Worm (Caenorhabditis elegans) whole organism, L3 larva: Measurements from ENCODE around the gene srt-63.

Experiments used
- R02D3.7 ChIP-seq: fragments of 150-350 bp; optimal IDR thresholded peaks from 2 replicates; lab custom pipeline; 2014; ENCODE audit warnings: missing biosample characterization, missing genetic modification characterization
- ZK546.5 ChIP-seq: sonication (generic microtip); optimal IDR thresholded peaks from 2 replicates; lab custom pipeline; 2017; ENCODE audit warnings: missing biosample characterization, missing genetic modification characterization
- aly-2 ChIP-seq: fragments of 150-350 bp; optimal IDR thresholded peaks from 2 replicates; lab custom pipeline; 2014; ENCODE audit warnings: missing biosample characterization, missing genetic modification characterization
- ama-1 ChIP-seq: fragments of 150-350 bp; optimal IDR thresholded peaks from 2 replicates; lab custom pipeline; 2018
- ceh-16 ChIP-seq: sonication (generic microtip); optimal IDR thresholded peaks from 2 replicates; lab custom pipeline; 2017; ENCODE audit warnings: missing biosample characterization, missing genetic modification characterization
- ceh-82 ChIP-seq: fragments of 150-350 bp; optimal IDR thresholded peaks from 2 replicates; lab custom pipeline; 2014; ENCODE audit warnings: missing biosample characterization, missing genetic modification characterization
- daf-12 ChIP-seq: fragments of 150-350 bp; optimal IDR thresholded peaks from 2 replicates; lab custom pipeline; 2014; ENCODE audit warnings: missing biosample characterization, missing genetic modification reagents, missing genetic modification characterization
- egl-5 ChIP-seq: fragments of 150-350 bp; optimal IDR thresholded peaks from 2 replicates; lab custom pipeline; 2017; ENCODE audit warnings: missing biosample characterization, missing genetic modification reagents, missing genetic modification characterization, inconsistent platforms
- elt-1 ChIP-seq: fragments of 150-350 bp; optimal IDR thresholded peaks from 2 replicates; lab custom pipeline; 2014; ENCODE audit warnings: missing biosample characterization, missing genetic modification characterization
- elt-2 ChIP-seq: sonication (generic microtip); optimal IDR thresholded peaks from 2 replicates; lab custom pipeline; 2016; ENCODE audit warnings: missing genetic modification reagents, mild to moderate bottlenecking, missing genetic modification characterization, missing compliant biosample characterization
- eor-1 ChIP-seq, 2 experiments: fragments of 150-350 bp; optimal IDR thresholded peaks; 2 replicates each; lab custom pipeline; 2014 to 2018; ENCODE audit warnings: missing biosample characterization in 2 of 2, missing genetic modification characterization in 2 of 2
- fkh-10 ChIP-seq: sonication (generic microtip); optimal IDR thresholded peaks from 2 replicates; lab custom pipeline; 2017; ENCODE audit warnings: missing biosample characterization, missing genetic modification reagents, missing genetic modification characterization
- fkh-2 ChIP-seq: fragments of 150-350 bp; optimal IDR thresholded peaks from 2 replicates; lab custom pipeline; 2014; ENCODE audit warnings: missing biosample characterization, missing genetic modification reagents, missing genetic modification characterization
- fos-1 ChIP-seq: fragments of 150-350 bp; optimal IDR thresholded peaks from 2 replicates; lab custom pipeline; 2014; ENCODE audit warnings: missing biosample characterization, missing genetic modification characterization
- hmg-11 ChIP-seq: sonication (generic microtip); optimal IDR thresholded peaks from 2 replicates; lab custom pipeline; 2016; ENCODE audit warnings: missing genetic modification characterization, missing compliant biosample characterization
- jun-1 ChIP-seq: fragments of 150-350 bp; optimal IDR thresholded peaks from 2 replicates; lab custom pipeline; 2014; ENCODE audit warnings: missing biosample characterization, missing genetic modification reagents, missing genetic modification characterization
- lin-15B ChIP-seq: fragments of 150-350 bp; optimal IDR thresholded peaks from 2 replicates; lab custom pipeline; 2014; ENCODE audit warnings: missing biosample characterization, missing genetic modification characterization
- lsy-12 ChIP-seq: sonication (generic microtip); optimal IDR thresholded peaks from 2 replicates; lab custom pipeline; 2016; ENCODE audit warnings: mild to moderate bottlenecking, missing genetic modification characterization, missing compliant biosample characterization
- mml-1 ChIP-seq: fragments of 150-350 bp; sonication (generic microtip); optimal IDR thresholded peaks from 3 replicates; lab custom pipeline; 2014; ENCODE audit warnings: missing biosample characterization, missing genetic modification characterization
- nfya-1 ChIP-seq: sonication (generic microtip); optimal IDR thresholded peaks from 2 replicates; lab custom pipeline; 2017; ENCODE audit warnings: missing genetic modification characterization, mild to moderate bottlenecking, missing compliant biosample characterization, antibody characterized with exemption, moderate library complexity; ENCODE audit not compliant: insufficient read depth
- nhr-23 ChIP-seq: fragments of 150-350 bp; optimal IDR thresholded peaks from 2 replicates; lab custom pipeline; 2014; ENCODE audit warnings: missing biosample characterization, missing genetic modification reagents, missing genetic modification characterization
- nhr-237 ChIP-seq: fragments of 150-350 bp; optimal IDR thresholded peaks from 2 replicates; lab custom pipeline; 2014; ENCODE audit warnings: missing biosample characterization, missing genetic modification characterization
- nhr-25 ChIP-seq: sonication (generic microtip); optimal IDR thresholded peaks from 2 replicates; lab custom pipeline; 2017; ENCODE audit warnings: missing biosample characterization, missing genetic modification characterization
- nhr-43 ChIP-seq: sonication (generic microtip); optimal IDR thresholded peaks from 2 replicates; lab custom pipeline; 2016; ENCODE audit warnings: mild to moderate bottlenecking, missing genetic modification characterization, missing compliant biosample characterization; ENCODE audit not compliant: poor library complexity, severe bottlenecking
- nhr-67 ChIP-seq: fragments of 150-350 bp; optimal IDR thresholded peaks from 2 replicates; lab custom pipeline; 2014; ENCODE audit warnings: missing biosample characterization, missing genetic modification characterization
- nhr-76 ChIP-seq: fragments of 150-350 bp; sonication (generic microtip); optimal IDR thresholded peaks from 5 replicates; lab custom pipeline; 2014; ENCODE audit warnings: missing biosample characterization, missing genetic modification characterization
- pqm-1 ChIP-seq: fragments of 150-350 bp; optimal IDR thresholded peaks from 2 replicates; lab custom pipeline; 2017; ENCODE audit warnings: missing biosample characterization, missing genetic modification characterization, inconsistent platforms
- sea-2 ChIP-seq: fragments of 150-350 bp; sonication (generic microtip); optimal IDR thresholded peaks from 4 replicates; lab custom pipeline; 2014; ENCODE audit warnings: missing biosample characterization, missing genetic modification reagents, missing genetic modification characterization
- skn-1 ChIP-seq: fragments of 150-350 bp; optimal IDR thresholded peaks from 2 replicates; lab custom pipeline; 2014; ENCODE audit warnings: missing biosample characterization, missing genetic modification characterization
- tbx-2 ChIP-seq: sonication (generic microtip); optimal IDR thresholded peaks from 2 replicates; lab custom pipeline; 2016; ENCODE audit warnings: mild to moderate bottlenecking, missing genetic modification characterization, missing compliant biosample characterization
- unc-39 ChIP-seq: sonication (generic microtip); optimal IDR thresholded peaks from 4 replicates; lab custom pipeline; 2017; ENCODE audit warnings: missing biosample characterization, missing genetic modification characterization
- unc-62 ChIP-seq: fragments of 150-350 bp; sonication (generic microtip); optimal IDR thresholded peaks from 4 replicates; lab custom pipeline; 2014; ENCODE audit warnings: missing biosample characterization, missing genetic modification reagents, missing genetic modification characterization
- zag-1 ChIP-seq: fragments of 150-350 bp; optimal IDR thresholded peaks from 2 replicates; lab custom pipeline; 2014; ENCODE audit warnings: missing biosample characterization, missing genetic modification characterization
- ztf-4 ChIP-seq: fragments of 150-350 bp; optimal IDR thresholded peaks from 2 replicates; lab custom pipeline; 2014; ENCODE audit warnings: missing biosample characterization, missing genetic modification characterization

The srt-63 gene

DNA sequence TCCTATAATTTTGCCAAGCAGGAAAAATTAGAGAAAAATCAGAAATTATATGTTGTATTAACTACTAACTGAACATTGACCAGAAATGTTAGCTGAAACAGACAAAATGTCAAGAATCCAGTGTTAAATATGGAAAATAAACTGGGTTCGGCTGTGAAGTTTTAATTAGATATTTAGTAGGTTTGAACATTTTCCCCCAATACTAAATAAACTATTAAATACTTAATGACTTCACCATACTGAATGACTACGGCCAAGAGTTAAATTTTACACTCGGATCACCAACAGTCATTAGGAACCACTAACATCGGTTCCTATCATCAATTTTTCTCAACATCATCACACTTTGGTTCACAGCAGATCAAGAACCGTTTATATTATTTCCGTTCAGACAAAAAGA is 39.4 kb upstream of the srt-63 start:
- TF ChIP-seq nhr-23 (no peak), ceh-16 (tag; lab: Kevin White, UChicago) (no peak), ceh-82 (no peak), ztf-4 (tag; lab: Kevin White, UChicago) (no peak)

DNA sequence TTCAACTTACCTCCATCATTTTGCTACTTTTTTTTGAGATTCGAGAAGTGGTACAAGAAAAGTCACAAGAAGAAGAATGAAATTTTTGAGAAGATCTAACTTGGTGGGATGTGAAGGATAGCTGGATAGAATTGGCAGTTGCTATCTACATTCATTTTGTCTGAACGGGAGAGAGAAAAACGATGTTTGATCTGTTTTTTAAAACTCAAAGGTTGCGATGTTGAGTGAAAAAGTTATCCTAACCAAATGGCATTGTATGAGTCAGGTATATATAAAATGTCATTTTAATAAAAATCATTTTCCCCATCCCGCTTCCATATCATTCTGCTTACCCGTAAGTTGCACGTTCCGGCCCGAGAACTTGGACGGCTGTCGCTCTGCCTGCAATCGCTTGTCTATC is 33.3 kb upstream of the srt-63 start, which contains the start of gene F35F10.6:
Gene F35F10.6 (minus strand): TSS at position 101 of the 400 bp plus-strand sequence.
- no peak for TF ChIP-seq nhr-237 (tag; lab: Kevin White, UChicago)
- TF ChIP-seq lin-15B, result no peak
- no peak for TF ChIP-seq skn-1 (tag; lab: Kevin White, UChicago)
- TF ChIP-seq fkh-10 (GFP tag; lab: Kevin White, UChicago), result no peak
- TF ChIP-seq tbx-2, result no peak
- TF ChIP-seq zag-1 (tag; lab: Kevin White, UChicago), result no peak
- no peak for TF ChIP-seq nhr-76 (tag; lab: Kevin White, UChicago)

DNA sequence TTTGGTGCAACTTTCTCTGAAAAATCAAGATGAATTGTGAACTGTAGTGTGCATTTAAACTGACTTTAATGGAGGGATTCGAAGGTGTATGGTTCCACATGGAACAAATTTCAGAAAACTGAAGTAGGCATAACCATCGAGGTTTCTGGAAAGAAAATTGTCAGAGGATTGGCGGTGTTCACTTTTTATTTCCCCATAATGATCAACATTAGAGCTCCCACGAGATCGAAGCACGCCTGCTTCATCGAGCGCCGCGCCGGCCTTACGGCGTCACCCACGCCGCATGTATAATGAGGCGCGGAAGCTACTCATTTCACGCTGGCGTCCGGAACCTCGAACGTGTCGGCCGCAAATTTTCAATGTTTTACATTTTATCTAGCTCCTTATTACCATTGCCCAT is 32.2 kb upstream of the srt-63 start:
- TF ChIP-seq nhr-25 (tag; lab: Kevin White, UChicago), result no peak
- no peak for TF ChIP-seq ceh-16 (tag; lab: Kevin White, UChicago)
- TF ChIP-seq lin-15B, result no peak
- no peak for TF ChIP-seq fos-1 (tag; lab: Kevin White, UChicago)
- TF ChIP-seq unc-39 (tag; lab: Kevin White, UChicago), result no peak

DNA sequence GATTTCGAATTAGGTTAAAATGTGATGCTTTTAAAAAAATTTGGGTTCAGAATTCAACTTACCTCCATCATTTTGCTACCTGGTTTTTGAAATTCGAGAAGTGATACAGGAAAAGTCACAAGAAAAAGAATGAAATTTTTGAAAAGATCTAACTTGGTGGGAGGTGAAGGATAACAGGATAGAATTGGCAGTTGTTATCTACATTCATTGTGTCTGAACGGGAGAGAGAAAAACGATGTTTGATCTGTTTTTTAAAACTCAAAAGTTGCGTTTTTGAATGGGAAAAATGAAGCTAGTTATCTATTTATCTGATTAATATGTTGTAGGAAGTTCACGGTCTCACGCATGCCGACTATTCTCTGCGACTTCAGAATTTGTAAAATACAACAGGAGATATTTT is 31.4 kb upstream of the srt-63 start, which contains the start of gene F35F10.7:
Gene F35F10.7 (minus strand): TSS at position 101 of the 400 bp plus-strand sequence.
- TF ChIP-seq ceh-82 (no peak), skn-1 (tag; lab: Kevin White, UChicago) (no peak), fkh-10 (GFP tag; lab: Kevin White, UChicago) (no peak), nhr-237 (tag; lab: Kevin White, UChicago) (no peak), lsy-12 (tag; lab: Kevin White, UChicago) (no peak), R02D3.7 (tag; lab: Kevin White, UChicago) (no peak), daf-12 (no peak), sea-2 (GFP tag; lab: Kevin White, UChicago) (no peak), mml-1 (tag; lab: Kevin White, UChicago) (no peak)

DNA sequence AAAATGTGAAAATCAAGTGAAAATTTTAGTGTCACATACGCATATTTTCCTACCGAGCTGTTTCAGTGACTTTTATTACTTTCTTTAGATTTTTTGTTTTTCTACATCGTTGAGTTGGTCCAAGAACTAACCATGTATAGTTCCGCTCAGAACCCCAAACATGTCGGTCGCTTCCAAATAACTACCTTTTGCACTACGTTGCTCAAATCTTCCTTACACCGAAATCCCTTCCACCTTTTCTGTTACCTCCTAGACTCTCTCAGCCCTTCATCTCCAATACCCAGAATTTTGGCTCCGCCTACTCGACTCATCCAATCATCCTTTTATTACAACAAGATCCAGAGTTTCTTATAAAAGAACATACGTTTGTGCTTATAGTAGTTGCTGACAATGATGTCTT is 28.7 kb upstream of the srt-63 start, which contains the start of gene F35F10.5:
Gene F35F10.5 (plus strand): TSS at position 301 of the 400 bp plus-strand sequence.
- TF ChIP-seq nhr-25 (tag; lab: Kevin White, UChicago) (no peak), ZK546.5 (tag; lab: Kevin White, UChicago) (no peak), mml-1 (tag; lab: Kevin White, UChicago) (no peak), jun-1 (no peak), elt-2 (tag; lab: Kevin White, UChicago) (no peak), nhr-43 (tag; lab: Kevin White, UChicago) (no peak), fos-1 (tag; lab: Kevin White, UChicago) (no peak), eor-1 (tag; optimal IDR thresholded peaks at IDR 0.05; lab: Kevin White, UChicago) (no peak), nfya-1 (tag; lab: Kevin White, UChicago) (no peak), hmg-11 (tag; lab: Kevin White, UChicago) (no peak), ztf-4 (tag; lab: Kevin White, UChicago) (no peak), R02D3.7 (tag; lab: Kevin White, UChicago) (no peak), elt-1 (tag; lab: Kevin White, UChicago) (no peak)

DNA sequence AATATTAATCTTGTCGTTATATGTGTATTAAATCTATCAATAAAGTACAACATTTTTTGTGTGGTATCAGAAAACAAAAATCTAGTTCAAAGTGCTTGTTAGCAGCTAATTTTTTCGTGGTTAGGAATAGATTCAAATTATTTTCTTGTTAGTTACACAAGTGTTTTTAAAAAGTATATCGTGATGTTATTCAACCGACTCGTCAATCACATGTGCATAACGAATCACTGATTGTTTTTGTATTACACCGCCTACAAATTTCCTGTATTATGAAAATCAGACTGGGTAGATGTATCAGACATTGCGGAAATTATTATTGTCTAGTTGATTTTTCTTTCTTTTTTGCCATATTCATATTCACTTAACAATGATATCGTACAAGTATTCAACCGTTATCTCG is 27.0 kb upstream of the srt-63 start, which contains the start of gene str-64:
Gene str-64 (plus strand): TSS at position 301 of the 400 bp plus-strand sequence.
- TF ChIP-seq unc-62 (GFP tag; lab: Kevin White, UChicago) (no peak), tbx-2 (no peak), nhr-43 (tag; lab: Kevin White, UChicago) (no peak), unc-39 (tag; lab: Kevin White, UChicago) (no peak), jun-1 (no peak), nhr-237 (tag; lab: Kevin White, UChicago) (no peak), pqm-1 (tag; lab: Kevin White, UChicago) (no peak), aly-2 (tag; lab: Kevin White, UChicago) (no peak), nhr-23 (no peak), egl-5 (tag; lab: Kevin White, UChicago) (no peak), ama-1 (lab: Kevin White, UChicago) (no peak), fkh-10 (GFP tag; lab: Kevin White, UChicago) (no peak), fkh-2 (no peak), ztf-4 (tag; lab: Kevin White, UChicago) (no peak), nhr-67 (tag; lab: Kevin White, UChicago) (no peak), elt-2 (tag; lab: Kevin White, UChicago) (no peak), nfya-1 (tag; lab: Kevin White, UChicago) (no peak), hmg-11 (tag; lab: Kevin White, UChicago) (no peak), eor-1 (tag; optimal IDR thresholded peaks at IDR 0.05; lab: Kevin White, UChicago) (no peak)
